Worm (Caenorhabditis elegans): Measurements from ENCODE around the gene ceh-49.

ceh-49 gene

DNA sequence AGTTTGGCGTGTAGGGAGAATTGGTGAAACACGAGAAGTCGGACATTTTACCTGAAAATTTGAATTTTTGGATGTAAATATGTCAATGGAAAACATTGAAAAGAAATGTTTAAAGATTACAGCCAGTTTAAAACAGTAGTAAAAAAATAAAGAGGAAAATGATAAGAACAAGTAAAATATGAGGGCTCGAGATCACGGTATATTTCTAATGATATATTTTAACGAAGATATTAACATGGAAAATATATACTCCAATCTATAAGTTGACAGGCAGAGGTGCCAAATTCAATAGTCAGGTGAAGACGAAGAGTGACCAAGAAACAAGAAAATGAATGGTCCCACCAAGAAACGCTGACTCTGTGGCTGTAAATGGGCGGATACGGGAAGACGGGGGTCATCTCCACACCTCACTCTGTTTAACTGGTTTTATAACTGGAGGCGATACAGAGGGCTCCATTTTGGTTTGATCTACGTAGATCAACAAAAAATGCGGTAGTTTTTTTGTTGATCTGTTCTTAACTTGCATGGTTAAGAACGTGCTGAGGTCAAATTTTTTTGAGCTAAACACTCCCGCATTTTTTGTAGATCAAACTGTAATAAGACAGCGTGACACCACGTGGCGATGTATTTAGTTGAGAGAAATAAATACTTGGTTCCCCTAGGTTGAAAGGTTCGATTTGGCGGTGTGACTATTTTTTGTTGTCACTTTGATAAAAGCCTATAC, at the start of gene ceh-49:
ceh-49 (minus strand) TSS at position 51 of the 724 bp plus-strand sequence.
- TF ChIP-seq aly-2 (tag; optimal IDR thresholded peaks at IDR 0.05) (no peak), lin-13 (GFP tag; optimal IDR thresholded peaks at IDR 0.05) (no peak), gmeb-1 (tag; optimal IDR thresholded peaks at IDR 0.05) (no peak), ztf-4 (tag; optimal IDR thresholded peaks at IDR 0.05) (no peak), ama-1 (optimal IDR thresholded peaks at IDR 0.05) (no peak), nhr-25 (tag; optimal IDR thresholded peaks at IDR 0.05) (no peak), nhr-12 (tag; optimal IDR thresholded peaks at IDR 0.05) (no peak), alr-1 (tag; optimal IDR thresholded peaks at IDR 0.05) (no peak), ZK546.5 (tag; optimal IDR thresholded peaks at IDR 0.05) (no peak), lin-11 (tag; optimal IDR thresholded peaks at IDR 0.05) (no peak), lin-39 (tag; optimal IDR thresholded peaks at IDR 0.05) (no peak)

DNA sequence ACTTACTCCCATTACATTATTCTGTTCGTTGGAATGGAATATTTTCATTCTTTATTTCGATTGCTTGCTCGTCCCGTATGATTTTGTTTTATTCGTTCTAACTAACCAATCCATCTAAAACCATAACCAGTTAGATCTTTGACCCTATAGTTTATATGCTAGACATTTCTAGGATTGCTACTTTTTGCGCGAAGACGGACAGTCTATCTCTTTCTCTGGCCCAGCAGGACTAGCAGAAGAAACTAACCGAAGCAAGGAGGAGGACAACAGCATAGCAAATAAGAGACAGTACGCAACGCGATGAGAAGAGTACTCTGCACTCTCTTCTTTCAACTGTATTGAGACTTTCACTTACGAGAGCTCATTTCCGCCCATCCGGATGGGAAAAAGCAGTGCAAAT, 18.2 kb upstream of the ceh-49 start:
- no peak for TF ChIP-seq nhr-10 (tag; optimal IDR thresholded peaks at IDR 0.05)
- no peak for TF ChIP-seq mbf-1 (tag; optimal IDR thresholded peaks at IDR 0.05)
- no peak for TF ChIP-seq crh-2 (tag; optimal IDR thresholded peaks at IDR 0.05)
- no peak for TF ChIP-seq ztf-1 (GFP tag; conservative IDR thresholded peaks at IDR 0.05)
- TF ChIP-seq unc-55 (GFP tag; optimal IDR thresholded peaks at IDR 0.05), result no peak
- no peak for TF ChIP-seq ceh-16 (tag; optimal IDR thresholded peaks at IDR 0.05)
- no peak for TF ChIP-seq fos-1 (tag; optimal IDR thresholded peaks at IDR 0.05)
- TF ChIP-seq blmp-1 (tag; optimal IDR thresholded peaks at IDR 0.05; ENCODE audit: insufficient read depth), result no peak
- no peak for TF ChIP-seq nhr-12 (tag; optimal IDR thresholded peaks at IDR 0.05)
- TF ChIP-seq skn-1 (tag; optimal IDR thresholded peaks at IDR 0.05), result no peak
- TF ChIP-seq gmeb-1 (tag; optimal IDR thresholded peaks at IDR 0.05), result no peak
- TF ChIP-seq dmd-4 (tag; optimal IDR thresholded peaks at IDR 0.05), result no peak
- TF ChIP-seq R02D3.7 (tag; optimal IDR thresholded peaks at IDR 0.05), result no peak
- TF ChIP-seq sma-9 (GFP tag; optimal IDR thresholded peaks at IDR 0.05), result no peak
- TF ChIP-seq sma-9 (tag; optimal IDR thresholded peaks at IDR 0.05), result no peak
- no peak for TF ChIP-seq F13H6.1 (tag; optimal IDR thresholded peaks at IDR 0.05)
- TF ChIP-seq nhr-129 (tag; optimal IDR thresholded peaks at IDR 0.05), result no peak

DNA sequence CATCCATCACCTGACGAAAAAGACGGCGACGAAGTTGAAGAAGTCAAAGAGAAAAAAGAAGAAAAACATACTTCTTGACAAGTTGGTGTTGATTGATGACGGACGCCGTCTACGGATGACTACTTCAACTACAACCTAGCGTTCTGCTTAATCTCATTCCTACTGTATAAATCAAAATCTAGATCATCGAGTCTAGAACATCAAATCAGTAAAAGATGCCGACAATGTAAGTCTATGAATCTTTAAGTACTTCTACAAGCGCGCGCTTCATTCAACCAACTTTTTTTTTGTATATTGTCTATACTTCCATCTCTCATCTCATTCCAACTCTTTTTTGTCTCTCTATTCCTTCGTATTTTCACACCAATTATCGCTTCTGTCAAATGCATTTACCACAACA, 15.4 kb upstream of the ceh-49 start:
- TF ChIP-seq egl-27 (tag; optimal IDR thresholded peaks at IDR 0.05) (no peak), snpc-4 (tag; optimal IDR thresholded peaks at IDR 0.05) (no peak), lin-11 (tag; optimal IDR thresholded peaks at IDR 0.05) (no peak), nhr-77 (tag; optimal IDR thresholded peaks at IDR 0.05) (no peak), nhr-21 (tag; optimal IDR thresholded peaks at IDR 0.05) (no peak), unc-62 (GFP tag; optimal IDR thresholded peaks at IDR 0.05) (no peak)

DNA sequence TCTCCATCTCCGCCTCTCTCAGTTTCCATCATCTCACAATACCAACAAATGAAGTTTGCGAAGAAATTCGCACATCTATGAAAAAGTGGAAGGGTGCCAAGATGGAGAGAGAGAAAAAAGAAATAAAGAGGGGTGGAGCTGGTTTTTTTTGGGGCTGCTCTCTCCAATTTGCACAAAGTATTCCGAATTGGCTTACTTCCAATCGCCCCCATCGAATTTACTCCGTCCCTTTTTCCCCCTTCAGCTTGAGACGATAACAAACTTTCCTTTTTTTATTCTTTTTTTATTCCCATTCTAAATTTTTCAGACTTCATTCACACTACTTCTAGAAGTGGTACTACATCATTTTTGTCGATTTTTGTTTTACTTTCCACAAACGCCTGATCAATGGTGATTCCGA, 11.1 kb upstream of the ceh-49 start, which contains the start of gene exp-2:
exp-2 (plus strand) TSS at position 301 of the 400 bp plus-strand sequence.
- TF ChIP-seq nhr-6 (tag; optimal IDR thresholded peaks at IDR 0.05) (no peak), egl-27 (tag; optimal IDR thresholded peaks at IDR 0.05) (no peak)

DNA sequence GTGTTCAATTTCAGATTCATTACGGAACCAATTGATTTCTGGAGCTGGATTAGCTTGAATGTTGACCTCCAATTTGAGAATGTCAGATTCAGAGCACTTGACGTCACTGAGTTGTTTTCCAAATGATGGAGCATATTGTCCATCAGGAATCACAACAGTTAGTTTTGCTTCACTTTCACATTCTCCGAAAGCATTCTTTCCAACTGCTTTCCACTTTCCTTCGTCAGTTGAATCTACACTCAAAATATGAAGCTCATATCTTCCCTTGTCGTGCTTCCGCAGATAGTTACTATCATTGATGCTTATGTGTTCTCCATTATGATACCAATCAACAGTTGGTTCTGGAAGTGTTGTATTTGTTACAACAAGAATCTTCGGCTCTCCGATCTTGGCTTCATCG, 8.3 kb upstream of the ceh-49 start:
- TF ChIP-seq R02D3.7 (tag; optimal IDR thresholded peaks at IDR 0.05), result no peak
- TF ChIP-seq nhr-25 (tag; optimal IDR thresholded peaks at IDR 0.05), result no peak
- no peak for TF ChIP-seq F13H6.1 (tag; optimal IDR thresholded peaks at IDR 0.05)
- no peak for TF ChIP-seq lin-39 (tag; optimal IDR thresholded peaks at IDR 0.05)
- no peak for TF ChIP-seq dmd-4 (tag; optimal IDR thresholded peaks at IDR 0.05)
- no peak for TF ChIP-seq zag-1 (tag; optimal IDR thresholded peaks at IDR 0.05)
- no peak for TF ChIP-seq nhr-237 (tag; optimal IDR thresholded peaks at IDR 0.05)
- TF ChIP-seq Y55F3AM.14 (GFP tag; optimal IDR thresholded peaks at IDR 0.05), result no peak
- TF ChIP-seq aly-2 (tag; optimal IDR thresholded peaks at IDR 0.05), result no peak
- TF ChIP-seq sem-4 (tag; optimal IDR thresholded peaks at IDR 0.05), result no peak
- TF ChIP-seq unc-62 (GFP tag; optimal IDR thresholded peaks at IDR 0.05), result no peak
- TF ChIP-seq ztf-11 (tag; optimal IDR thresholded peaks at IDR 0.05), result no peak
- TF ChIP-seq blmp-1 (tag; optimal IDR thresholded peaks at IDR 0.05; ENCODE audit: insufficient read depth), result no peak
- TF ChIP-seq mbf-1 (tag; optimal IDR thresholded peaks at IDR 0.05), result no peak
- TF ChIP-seq ceh-16 (tag; optimal IDR thresholded peaks at IDR 0.05), result no peak

Data from whole organism, L2 larva.